Worm (Caenorhabditis elegans) whole organism, L3 larva: ENCODE results near the gene col-13.

Experiments
- ama-1 ChIP-seq: fragments of 150-350 bp; optimal IDR thresholded peaks from 2 replicates; lab custom pipeline; 2018
- fkh-10 ChIP-seq: sonication (generic microtip); optimal IDR thresholded peaks from 2 replicates; lab custom pipeline; 2017; ENCODE audit warnings: missing biosample characterization, missing genetic modification reagents, missing genetic modification characterization
- pha-4 ChIP-seq: fragments of 150-350 bp; optimal IDR thresholded peaks from 2 replicates; lab custom pipeline; 2014; ENCODE audit warnings: missing biosample characterization, missing genetic modification reagents, missing genetic modification characterization
- ztf-11 ChIP-seq: fragments of 150-350 bp; optimal IDR thresholded peaks from 2 replicates; lab custom pipeline; 2014; ENCODE audit warnings: missing biosample characterization, missing genetic modification characterization
- ztf-4 ChIP-seq: fragments of 150-350 bp; optimal IDR thresholded peaks from 2 replicates; lab custom pipeline; 2014; ENCODE audit warnings: missing biosample characterization, missing genetic modification characterization

DNA sequence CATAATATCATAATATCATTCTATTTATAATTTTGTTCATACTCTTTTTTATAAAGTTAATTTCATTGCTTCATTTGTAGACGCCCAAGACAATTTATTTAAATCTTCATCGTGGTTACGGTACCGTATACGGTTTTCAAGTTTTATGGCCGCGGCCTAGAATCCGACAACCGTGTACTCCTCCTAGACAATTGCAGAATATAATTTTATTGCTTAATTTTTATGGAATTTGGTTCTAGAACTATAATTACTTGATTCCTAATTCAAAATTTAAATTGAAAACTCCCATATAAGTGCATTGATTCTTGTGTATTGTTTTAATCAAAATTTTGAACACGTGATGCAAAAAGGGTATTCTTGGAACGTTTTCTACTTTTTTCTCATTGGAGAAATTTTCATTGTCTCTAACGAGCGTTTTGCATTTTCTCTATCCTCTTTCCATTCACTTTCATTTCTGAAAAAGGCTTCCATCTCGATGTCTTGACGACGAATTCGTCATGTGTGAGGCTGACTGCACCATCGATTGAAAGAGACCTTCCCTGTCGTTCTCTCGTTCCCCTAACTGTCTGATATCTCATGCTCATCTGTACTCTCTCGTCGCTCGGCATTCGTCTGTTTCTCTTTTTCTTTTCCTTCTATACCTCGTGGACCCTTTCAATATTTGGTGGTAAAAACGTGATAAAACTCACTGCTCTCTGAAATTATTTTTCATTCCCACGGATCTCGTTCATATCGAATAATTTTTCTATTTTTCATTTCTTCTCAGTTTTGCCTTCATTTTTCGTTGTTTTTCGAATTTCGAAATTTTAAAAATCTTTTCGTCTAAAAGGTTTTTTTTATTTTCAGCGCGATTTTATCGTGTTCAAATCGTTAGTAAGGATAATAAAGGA, 19.7 kb upstream of the col-13 start, which contains the start of gene pap-1:
- TF ChIP-seq ztf-4 (tag; lab: Kevin White, UChicago) (no peak), pha-4 (peak; percentile 3), ztf-11 (tag; lab: Kevin White, UChicago) (no peak), fkh-10 (GFP tag; lab: Kevin White, UChicago) (no peak), ama-1 (no peak)
